Fruit fly (Drosophila melanogaster) whole organism: ENCODE data around the gene Gga.

Experiments
- CG8478 ChIP-seq: fragments of >200 bp; optimal IDR thresholded peaks from 2 replicates; lab custom pipeline; 2018; ENCODE audit warnings: inconsistent platforms
- Dll ChIP-seq: fragments of >200 bp; optimal IDR thresholded peaks from 2 replicates; lab custom pipeline; 2017
- EcR ChIP-seq, 2 experiments: fragments of >200 bp; optimal IDR thresholded peaks; 2 replicates each; lab custom pipeline; 2017; ENCODE audit warnings: missing biosample characterization in 2 of 2, missing genetic modification characterization in 2 of 2, missing genetic modification reagents in 2 of 2
- pan ChIP-seq: fragments of >200 bp; optimal IDR thresholded peaks from 2 replicates; lab custom pipeline; 2017
- psq ChIP-seq: fragments of >200 bp; optimal IDR thresholded peaks from 2 replicates; lab custom pipeline; 2017
- usp ChIP-seq: fragments of >200 bp; optimal IDR thresholded peaks from 2 replicates; lab custom pipeline; 2017; ENCODE audit warnings: missing biosample characterization, missing genetic modification characterization, mixed read lengths

DNA sequence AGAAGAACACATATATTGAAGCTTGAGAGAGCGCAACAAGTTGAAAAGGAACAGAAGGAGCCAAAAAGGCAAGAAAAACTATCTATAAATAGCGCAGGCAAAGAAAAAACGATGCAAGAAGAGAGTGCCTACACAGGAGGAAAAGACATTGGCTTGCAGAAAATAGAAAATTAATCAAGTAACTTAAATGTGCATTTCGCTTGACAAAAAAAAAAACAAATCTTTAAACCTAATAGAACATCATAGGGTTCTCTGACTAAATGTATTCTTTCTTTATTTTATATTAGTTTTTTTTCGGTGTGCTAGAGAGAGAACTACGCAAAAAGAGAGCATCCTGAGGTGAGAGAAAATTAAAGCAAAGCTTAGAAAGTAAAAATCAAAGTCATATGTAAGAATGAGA lies 49.2 kb downstream of the Gga start:
- TF ChIP-seq Dll (lab: Kevin White, UChicago) (no peak), pan (lab: Kevin White, UChicago) (no peak), CG8478 (lab: Kevin White, UChicago) (no peak), psq (lab: Kevin White, UChicago) (no peak), EcR (GFP tag; optimal IDR thresholded peaks at IDR 0.05; lab: Kevin White, UChicago) (no peak), usp (GFP tag; lab: Kevin White, UChicago) (no peak)
